Fruit fly (Drosophila melanogaster) whole organism, wandering third instar larva: ENCODE measurements around the gene ppk19.

Experiments
- Abd-B ChIP-seq: fragments of >200 bp; optimal IDR thresholded peaks from 2 replicates; lab custom pipeline; 2017; ENCODE audit warnings: missing biosample characterization, missing genetic modification characterization
- CrebA ChIP-seq: fragments of 200-800 bp; sonication (Bioruptor generic); optimal IDR thresholded peaks from 2 replicates; lab custom pipeline; 2016; ENCODE audit warnings: missing biosample characterization, mild to moderate bottlenecking, missing genetic modification characterization, borderline replicate concordance
- Hr78 ChIP-seq: fragments of >200 bp; optimal IDR thresholded peaks from 2 replicates; lab custom pipeline; 2017; ENCODE audit warnings: missing biosample characterization, missing genetic modification characterization
- Hr83 ChIP-seq: fragments of 200-300 bp; sonication (Bioruptor generic); optimal IDR thresholded peaks from 2 replicates; lab custom pipeline; 2016; ENCODE audit warnings: missing biosample characterization, mild to moderate bottlenecking, missing genetic modification characterization, moderate library complexity; ENCODE audit not compliant: poor library complexity, severe bottlenecking
- br ChIP-seq: fragments of 200-800 bp; sonication (Bioruptor generic); optimal IDR thresholded peaks from 2 replicates; lab custom pipeline; 2016; ENCODE audit warnings: missing biosample characterization, missing genetic modification characterization
- dl ChIP-seq, 2 experiments: fragments of 175-275, 200-275 bp in 1 of 2; fragments of 200-275 bp in 1 of 2; sonication (Bioruptor generic); optimal IDR thresholded peaks; lab custom pipeline; 2018; ENCODE audit warnings: mild to moderate bottlenecking in 2 of 2, missing biosample characterization in 2 of 2, missing genetic modification characterization in 2 of 2, moderate library complexity in 2 of 2; ENCODE audit not compliant: partially characterized antibody in 2 of 2, insufficient read depth in 1 of 2
- ey ChIP-seq: fragments of 200-800 bp; sonication (Bioruptor generic); optimal IDR thresholded peaks from 2 replicates; lab custom pipeline; 2016; ENCODE audit warnings: missing biosample characterization, missing genetic modification characterization
- fru ChIP-seq: fragments of 200-800 bp; sonication (Bioruptor generic); optimal IDR thresholded peaks from 3 replicates; lab custom pipeline; 2016; ENCODE audit warnings: missing biosample characterization, mild to moderate bottlenecking, missing genetic modification characterization
- h ChIP-seq: fragments of 200-800 bp; sonication (Bioruptor generic); optimal IDR thresholded peaks from 3 replicates; lab custom pipeline; 2016; ENCODE audit warnings: missing biosample characterization, mild to moderate bottlenecking, missing genetic modification characterization
- jim ChIP-seq: fragments of 175-275, 200-325 bp; sonication (Bioruptor generic); optimal IDR thresholded peaks from 2 replicates; lab custom pipeline; 2016; ENCODE audit warnings: missing biosample characterization, mild to moderate bottlenecking, missing genetic modification characterization
- pan ChIP-seq: fragments of >200 bp; optimal IDR thresholded peaks from 2 replicates; lab custom pipeline; 2017
- psq ChIP-seq: fragments of 200-800 bp; sonication (Bioruptor generic); optimal IDR thresholded peaks from 3 replicates; lab custom pipeline; 2017; ENCODE audit warnings: missing biosample characterization, mild to moderate bottlenecking, missing genetic modification characterization, moderate library complexity
- usp ChIP-seq: fragments of >200 bp; optimal IDR thresholded peaks from 2 replicates; lab custom pipeline; 2017; ENCODE audit warnings: missing biosample characterization, missing genetic modification characterization

DNA sequence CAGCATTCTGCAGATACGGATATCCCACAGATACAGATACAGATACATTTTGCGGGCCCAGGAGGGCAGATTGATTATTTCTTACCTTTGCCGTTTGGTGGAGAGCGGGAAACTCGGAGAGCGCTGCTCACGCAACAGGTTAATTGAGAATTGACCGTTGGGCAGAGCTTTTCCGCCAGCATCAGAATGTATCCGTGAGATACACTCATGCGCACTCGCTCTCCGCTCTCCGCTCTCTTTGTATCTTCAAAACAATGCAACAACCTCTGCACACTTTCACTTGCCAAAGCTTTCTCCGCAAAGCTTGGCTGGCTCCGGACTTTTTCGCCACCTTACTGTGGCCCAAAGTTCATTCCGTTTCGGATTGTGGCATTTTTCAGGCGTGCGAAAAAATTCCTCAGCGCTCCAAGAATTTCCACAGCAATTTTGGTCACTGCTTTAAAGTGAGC is 9.9 kb downstream of the ppk19 start, which contains the start of the genes CG7582 and Gycalpha99B:
- TF ChIP-seq Hr78 (no peak), pan (lab: Kevin White, UChicago) (no peak), psq (GFP tag; lab: Kevin White, UChicago) (no peak), Abd-B (GFP tag; lab: Kevin White, UChicago) (no peak), h (GFP tag; lab: Kevin White, UChicago) (no peak), Hr83 (GFP tag; lab: Kevin White, UChicago) (no peak), CrebA (no peak), usp (no peak), br (GFP tag; lab: Kevin White, UChicago) (no peak), jim (no peak), fru (GFP tag; lab: Kevin White, UChicago) (no peak), ey (GFP tag; lab: Kevin White, UChicago) (no peak), dl (GFP tag; optimal IDR thresholded peaks at IDR 0.05; lab: Kevin White, UChicago; ENCODE audit: insufficient read depth in 1 of 2, partially characterized antibody in 2 of 2) (no peak)
